Worm (Caenorhabditis elegans) whole organism, L4 larva: ENCODE data around the gene F48G7.9.

Experiments
- R02D3.7 ChIP-seq: fragments of 150-350 bp; sonication (generic microtip); optimal IDR thresholded peaks from 3 replicates; lab custom pipeline; 2014; ENCODE audit warnings: missing biosample characterization, missing genetic modification characterization
- ZK337.2 ChIP-seq: fragments of 200-800 bp; sonication (Bioruptor generic); IDR thresholded peaks from 2 replicates; pipeline ENCODE4 v1.3.6; 2022; ENCODE audit warnings: missing genetic modification reagents, missing genetic modification characterization, missing compliant biosample characterization
- ceh-28 ChIP-seq: fragments of 150-350 bp; optimal IDR thresholded peaks from 2 replicates; lab custom pipeline; 2014; ENCODE audit warnings: missing biosample characterization, missing genetic modification reagents, missing genetic modification characterization
- ces-1 ChIP-seq: fragments of 150-350 bp; sonication (generic microtip); optimal IDR thresholded peaks from 4 replicates; lab custom pipeline; 2014; ENCODE audit warnings: missing biosample characterization, missing genetic modification reagents, missing genetic modification characterization
- cey-2 ChIP-seq: sonication (generic microtip); optimal IDR thresholded peaks from 3 replicates; lab custom pipeline; 2017; ENCODE audit warnings: missing genetic modification characterization, mild to moderate bottlenecking, missing compliant biosample characterization, antibody characterized with exemption, borderline replicate concordance; ENCODE audit not compliant: insufficient read depth
- daf-12 ChIP-seq: fragments of 150-350 bp; optimal IDR thresholded peaks from 2 replicates; lab custom pipeline; 2014; ENCODE audit warnings: missing biosample characterization, missing genetic modification reagents, missing genetic modification characterization
- daf-19 ChIP-seq: fragments of 200-800 bp; sonication (Bioruptor generic); conservative IDR thresholded peaks from 2 replicates; pipeline ENCODE4 v1.3.6; 2022; ENCODE audit warnings: missing genetic modification characterization, missing compliant biosample characterization
- dmd-6 ChIP-seq: fragments of 200-800 bp; sonication (Bioruptor generic); IDR thresholded peaks from 2 replicates; pipeline ENCODE4 v1.3.6; 2022; ENCODE audit warnings: missing genetic modification reagents, missing genetic modification characterization, missing compliant biosample characterization
- dmd-9 ChIP-seq: fragments of 200-800 bp; sonication (Bioruptor generic); IDR thresholded peaks from 2 replicates; pipeline ENCODE4 v1.3.6; 2022; ENCODE audit warnings: missing genetic modification reagents, missing genetic modification characterization, missing compliant biosample characterization
- dve-1 ChIP-seq: sonication (generic microtip); optimal IDR thresholded peaks from 2 replicates; lab custom pipeline; 2017; ENCODE audit warnings: antibody characterized with exemption, mild to moderate bottlenecking, missing genetic modification characterization, missing compliant biosample characterization; ENCODE audit not compliant: insufficient read depth
- egl-43 ChIP-seq: fragments of 200-800 bp; sonication (Bioruptor generic); IDR thresholded peaks from 2 replicates; pipeline ENCODE4 v1.3.6; 2022; ENCODE audit warnings: missing genetic modification reagents, missing genetic modification characterization, missing compliant biosample characterization
- hif-1 ChIP-seq, 2 experiments: sonication (generic microtip); optimal IDR thresholded peaks; 2 replicates each; lab custom pipeline; 2016 to 2017; ENCODE audit warnings: missing compliant biosample characterization in 2 of 2, missing genetic modification characterization in 2 of 2, missing genetic modification reagents in 2 of 2, missing genotype in 2 of 2, mild to moderate bottlenecking in 1 of 2
- hlh-11 ChIP-seq: fragments of 200-800 bp; sonication (Bioruptor generic); optimal IDR thresholded peaks from 2 replicates; lab custom pipeline; 2018; ENCODE audit warnings: mild to moderate bottlenecking, missing genetic modification characterization, missing compliant biosample characterization
- hlh-30 ChIP-seq: sonication (generic microtip); optimal IDR thresholded peaks from 2 replicates; lab custom pipeline; 2017; ENCODE audit warnings: antibody characterized with exemption, mild to moderate bottlenecking, missing genetic modification characterization, missing compliant biosample characterization; ENCODE audit not compliant: insufficient read depth
- hmg-1.1 ChIP-seq: fragments of 200-800 bp; sonication (Bioruptor generic); IDR thresholded peaks from 2 replicates; pipeline ENCODE4 v1.3.6; 2022; ENCODE audit warnings: missing genetic modification reagents, missing genetic modification characterization, missing compliant biosample characterization
- jun-1 ChIP-seq: fragments of 150-350 bp; optimal IDR thresholded peaks from 2 replicates; lab custom pipeline; 2014; ENCODE audit warnings: missing biosample characterization, missing genetic modification reagents, missing genetic modification characterization
- lim-7 ChIP-seq: fragments of 200-800 bp; sonication (Bioruptor generic); IDR thresholded peaks from 2 replicates; pipeline ENCODE4 v1.3.6; 2022; ENCODE audit warnings: missing genetic modification characterization, missing compliant biosample characterization
- lin-1 ChIP-seq: fragments of 200-800 bp; sonication (Bioruptor generic); IDR thresholded peaks from 2 replicates; pipeline ENCODE4 v1.3.6; 2022; ENCODE audit warnings: missing genetic modification reagents, missing genetic modification characterization, missing compliant biosample characterization
- lsy-2 ChIP-seq, 2 experiments: fragments of 150-350 bp in 1 of 2; sonication (generic microtip) in 1 of 2; optimal IDR thresholded peaks; 2 replicates each; lab custom pipeline; 2014 to 2017; ENCODE audit warnings: missing biosample characterization in 2 of 2, missing genetic modification characterization in 2 of 2
- mep-1 ChIP-seq: fragments of 150-350 bp; sonication (generic microtip); optimal IDR thresholded peaks from 3 replicates; lab custom pipeline; 2014; ENCODE audit warnings: missing biosample characterization, missing genetic modification characterization
- mes-2 ChIP-seq: sonication (generic microtip); optimal IDR thresholded peaks from 2 replicates; lab custom pipeline; 2016; ENCODE audit warnings: missing genotype, mild to moderate bottlenecking, missing genetic modification characterization, missing compliant biosample characterization; ENCODE audit not compliant: poor library complexity, severe bottlenecking
- mxl-3 ChIP-seq: fragments of 200-800 bp; sonication (Bioruptor generic); optimal IDR thresholded peaks from 2 replicates; lab custom pipeline; 2018; ENCODE audit warnings: mild to moderate bottlenecking, missing genetic modification characterization, missing compliant biosample characterization
- nhr-111 ChIP-seq: fragments of 200-800 bp; sonication (Bioruptor generic); optimal IDR thresholded peaks from 2 replicates; lab custom pipeline; 2018; ENCODE audit warnings: mild to moderate bottlenecking, missing genetic modification characterization, missing compliant biosample characterization
- nhr-28 ChIP-seq: fragments of 150-350 bp; optimal IDR thresholded peaks from 2 replicates; lab custom pipeline; 2014; ENCODE audit warnings: missing biosample characterization, missing genetic modification characterization
- nhr-48 ChIP-seq: sonication (generic microtip); optimal IDR thresholded peaks from 2 replicates; lab custom pipeline; 2016; ENCODE audit warnings: mild to moderate bottlenecking, missing genetic modification characterization, missing compliant biosample characterization
- nhr-6 ChIP-seq: fragments of 150-350 bp; optimal IDR thresholded peaks from 2 replicates; lab custom pipeline; 2014; ENCODE audit warnings: missing biosample characterization, missing genetic modification characterization
- pqm-1 ChIP-seq: sonication (generic microtip); optimal IDR thresholded peaks from 2 replicates; lab custom pipeline; 2017; ENCODE audit warnings: missing biosample characterization, missing genetic modification characterization
- sdz-12 ChIP-seq: fragments of 200-800 bp; sonication (Bioruptor generic); optimal IDR thresholded peaks from 2 replicates; lab custom pipeline; 2018; ENCODE audit warnings: mild to moderate bottlenecking, missing genetic modification characterization, missing compliant biosample characterization
- set-16 ChIP-seq: fragments of 200-800 bp; sonication (Bioruptor generic); IDR thresholded peaks from 2 replicates; pipeline ENCODE4 v1.3.6; 2022; ENCODE audit warnings: missing genetic modification reagents, missing genetic modification characterization, missing compliant biosample characterization
- skn-1 ChIP-seq: fragments of 150-350 bp; optimal IDR thresholded peaks from 2 replicates; lab custom pipeline; 2014; ENCODE audit warnings: missing biosample characterization, missing genetic modification characterization
- tag-97 ChIP-seq: fragments of 200-800 bp; sonication (Bioruptor generic); IDR thresholded peaks from 2 replicates; pipeline ENCODE4 v1.3.6; 2022; ENCODE audit warnings: missing genetic modification characterization, missing compliant biosample characterization
- tra-1 ChIP-seq: fragments of 200-800 bp; sonication (Bioruptor generic); IDR thresholded peaks from 2 replicates; pipeline ENCODE4 v1.3.6; 2022; ENCODE audit warnings: missing genetic modification reagents, missing genetic modification characterization, missing compliant biosample characterization
- unc-39 ChIP-seq: sonication (generic microtip); optimal IDR thresholded peaks from 2 replicates; lab custom pipeline; 2017; ENCODE audit warnings: missing biosample characterization, missing genetic modification characterization
- unc-62 ChIP-seq, 3 experiments: fragments of 150-350 bp in 1 of 3; sonication (generic microtip); optimal IDR thresholded peaks in 2 of 3; peaks in 1 of 3; 1 replicate in 1 of 3; 2 replicates in 2 of 3; lab custom pipeline; 2014 to 2017; ENCODE audit warnings: missing biosample characterization in 3 of 3, missing genetic modification characterization in 3 of 3, missing genetic modification reagents in 3 of 3, missing genotype in 1 of 3
- ztf-11 ChIP-seq: fragments of 150-350 bp; optimal IDR thresholded peaks from 2 replicates; lab custom pipeline; 2014; ENCODE audit warnings: missing biosample characterization, missing genetic modification characterization
- ztf-7 ChIP-seq: fragments of 150-350 bp; optimal IDR thresholded peaks from 2 replicates; lab custom pipeline; 2014; ENCODE audit warnings: missing biosample characterization, missing genetic modification characterization

Gene F48G7.9

ce11 chrV:635630-636029 lies 7.2 kb upstream of the F48G7.9 start (continued):
- TF ChIP-seq hif-1 (tag; optimal IDR thresholded peaks at IDR 0.05; lab: Kevin White, UChicago): peak in 1 of 2 experiments; percentile 4
- peak; percentile 19 for TF ChIP-seq nhr-48 (tag; lab: Kevin White, UChicago)
- no peak for TF ChIP-seq daf-19 (GFP tag; lab: Robert Waterston, UW)
- peak; percentile 5 for TF ChIP-seq mep-1 (tag; lab: Kevin White, UChicago)
- TF ChIP-seq set-16 (GFP tag; lab: Robert Waterston, UW): no peak
- TF ChIP-seq ces-1: no peak
- peak; percentile 66 for TF ChIP-seq dve-1 (tag; lab: Kevin White, UChicago)
- no peak for TF ChIP-seq egl-43
- peak; percentile 84 for TF ChIP-seq hlh-11 (tag; lab: Kevin White, UChicago)

- no peak for TF ChIP-seq mxl-3 (GFP tag; lab: Kevin White, UChicago)
- no peak for TF ChIP-seq tag-97
- no peak for TF ChIP-seq ztf-7 (tag; lab: Kevin White, UChicago)
- no peak for TF ChIP-seq daf-12
- no peak for TF ChIP-seq ztf-11 (tag; lab: Kevin White, UChicago)
- TF ChIP-seq dmd-6 (GFP tag; lab: Robert Waterston, UW): no peak
- no peak for TF ChIP-seq nhr-111
- no peak for TF ChIP-seq pqm-1 (tag; lab: Kevin White, UChicago)
- no peak for TF ChIP-seq daf-19 (GFP tag; lab: Robert Waterston, UW)
- no peak for TF ChIP-seq unc-62 (GFP tag; optimal IDR thresholded peaks at IDR 0.05 in 1 of 2; lab: Kevin White, UChicago)
- TF ChIP-seq unc-62 (tag; optimal IDR thresholded peaks at IDR 0.05; lab: Kevin White, UChicago): no peak
- no peak for TF ChIP-seq hmg-1.1
- TF ChIP-seq unc-39 (tag; lab: Kevin White, UChicago): no peak
- TF ChIP-seq, all 104 proteins: peak for 0
Observed at ce11 chrV:634855-635254, 6.4 kb upstream of the F48G7.9 start, which contains the start of gene F48G7.10. Gene F48G7.10 (minus strand): TSS chrV:634955.

- TF ChIP-seq cey-2 (tag; lab: Kevin White, UChicago) (no peak), daf-12 (no peak), nhr-48 (tag; lab: Kevin White, UChicago) (no peak), dmd-6 (GFP tag; lab: Robert Waterston, UW) (0 out of 2 replicates have a peak, but pooled peaks have one; percentile 18), lsy-2 (tag; optimal IDR thresholded peaks at IDR 0.05; lab: Kevin White, UChicago) (no peak), lin-1 (no peak), dve-1 (tag; lab: Kevin White, UChicago) (peak; percentile 38), dmd-9 (GFP tag; lab: Robert Waterston, UW) (no peak), mes-2 (tag; lab: Kevin White, UChicago) (peak; percentile 27), hlh-30 (tag; lab: Kevin White, UChicago) (peak; percentile 10), skn-1 (tag; lab: Kevin White, UChicago) (no peak), lim-7 (GFP tag; lab: Robert Waterston, UW) (no peak), ztf-7 (tag; lab: Kevin White, UChicago) (no peak), nhr-111 (no peak), sdz-12 (no peak), nhr-6 (no peak), nhr-28 (peak; percentile 48), tra-1 (GFP tag; lab: Robert Waterston, UW) (no peak), jun-1 (tag; lab: Kevin White, UChicago) (no peak), ZK337.2 (GFP tag; lab: Robert Waterston, UW) (no peak)
Observed at ce11 chrV:631832-632231, 3.4 kb upstream of the F48G7.9 start.

ce11 chrV:627585-627984 lies 842 bp downstream of the F48G7.9 start, which contains the start of gene F48G7.8:
Gene F48G7.8 (minus strand): TSS chrV:627685.
- TF ChIP-seq lim-7 (GFP tag; lab: Robert Waterston, UW) (no peak), R02D3.7 (tag; lab: Kevin White, UChicago) (no peak), ceh-28 (no peak)
